Worm (Caenorhabditis elegans) whole organism, midembryonic: ENCODE measurements around the gene ugt-42.

Experiments used
- T22C8.4 ChIP-seq: fragments of 200-800 bp; sonication (Bioruptor generic); IDR thresholded peaks from 2 replicates; pipeline ENCODE4 v1.3.6; 2022; ENCODE audit warnings: missing genetic modification characterization, missing compliant biosample characterization
- cog-1 ChIP-seq: sonication (generic microtip); optimal IDR thresholded peaks from 2 replicates; lab custom pipeline; 2016; ENCODE audit warnings: missing genetic modification characterization, missing compliant biosample characterization
- flt-1 ChIP-seq: fragments of 200-800 bp; sonication (Bioruptor generic); IDR thresholded peaks from 2 replicates; pipeline ENCODE4 v1.3.6; 2022; ENCODE audit warnings: missing genetic modification characterization, missing compliant biosample characterization
- klf-2 ChIP-seq: fragments of 200-800 bp; sonication (Bioruptor generic); conservative IDR thresholded peaks from 2 replicates; pipeline ENCODE4 v1.3.6; 2022; ENCODE audit warnings: missing genetic modification reagents, missing genetic modification characterization, missing compliant biosample characterization
- med-1 ChIP-seq: sonication (generic microtip); optimal IDR thresholded peaks from 2 replicates; lab custom pipeline; 2017; ENCODE audit warnings: missing genetic modification characterization, mild to moderate bottlenecking, missing compliant biosample characterization, antibody characterized with exemption, missing genetic modification reagents; ENCODE audit not compliant: insufficient read depth
- ref-1 ChIP-seq: fragments of 200-800 bp; sonication (Bioruptor generic); conservative IDR thresholded peaks from 2 replicates; pipeline ENCODE4 v1.3.6; 2022; ENCODE audit warnings: missing genetic modification reagents, missing genetic modification characterization, missing compliant biosample characterization
- tab-1 ChIP-seq: fragments of 200-800 bp; sonication (Bioruptor generic); IDR thresholded peaks from 2 replicates; pipeline ENCODE4 v1.3.6; 2022; ENCODE audit warnings: missing genetic modification characterization, missing compliant biosample characterization
- ztf-23 ChIP-seq: fragments of 200-800 bp; sonication (Bioruptor generic); IDR thresholded peaks from 2 replicates; pipeline ENCODE4 v1.3.6; 2022; ENCODE audit warnings: missing genetic modification reagents, missing genetic modification characterization, missing compliant biosample characterization
- ztf-29 ChIP-seq: fragments of 200-800 bp; sonication (Bioruptor generic); IDR thresholded peaks from 2 replicates; pipeline ENCODE4 v1.3.6; 2022; ENCODE audit warnings: missing genetic modification reagents, missing genetic modification characterization, missing compliant biosample characterization

Gene ugt-42

DNA sequence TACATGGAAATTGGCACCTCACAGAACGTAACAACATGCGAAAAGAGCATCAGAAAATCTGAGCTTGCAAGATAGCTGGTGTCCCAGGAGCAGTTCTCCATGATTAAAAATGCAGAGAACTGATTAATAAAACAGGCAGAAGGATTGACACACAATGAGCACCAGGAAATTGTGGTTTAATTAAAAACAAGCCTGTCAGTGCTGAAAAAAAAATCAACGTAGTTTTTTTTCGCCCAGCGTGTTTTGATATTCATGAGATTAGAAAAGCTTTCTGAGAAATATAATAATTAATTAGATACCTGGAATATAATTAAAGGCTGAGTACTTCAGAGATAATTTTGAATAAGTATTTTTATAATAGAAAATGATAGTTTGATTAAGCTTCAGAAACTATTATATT is 10.7 kb downstream of the ugt-42 start, which contains the start of gene srh-246:
Gene srh-246, minus strand, starts transcription at position 101 of the 400 bp plus-strand sequence.
- TF ChIP-seq klf-2 (GFP tag; lab: Robert Waterston, UW) (no peak), cog-1 (tag; lab: Kevin White, UChicago) (no peak), flt-1 (GFP tag; lab: Robert Waterston, UW) (no peak), T22C8.4 (no peak), ztf-29 (GFP tag; lab: Robert Waterston, UW) (no peak), tab-1 (GFP tag; lab: Robert Waterston, UW) (no peak), ztf-23 (no peak), ref-1 (GFP tag; lab: Robert Waterston, UW) (no peak)

DNA sequence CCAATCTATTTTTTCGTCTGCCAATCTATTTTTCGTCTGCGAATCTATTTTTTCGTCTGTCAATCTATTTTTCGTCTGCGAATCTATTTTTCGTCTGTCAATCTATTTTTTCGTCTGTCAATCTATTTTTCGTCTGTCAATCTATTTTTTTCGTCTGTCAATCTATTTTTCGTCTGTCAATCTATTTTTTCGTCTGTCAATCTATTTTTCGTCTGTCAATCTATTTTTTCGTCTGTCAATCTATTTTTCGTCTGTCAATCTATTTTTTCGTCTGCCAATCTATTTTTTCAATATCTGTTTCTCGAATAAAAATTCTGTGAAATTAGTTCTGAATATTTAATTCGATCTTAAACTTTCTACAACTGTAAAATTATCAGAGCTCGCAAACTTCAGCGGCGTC is 11.2 kb downstream of the ugt-42 start:
- TF ChIP-seq flt-1 (GFP tag; lab: Robert Waterston, UW) (peak; percentile 68; the same call in 1 of the 2 replicates), klf-2 (GFP tag; lab: Robert Waterston, UW) (peak; percentile 59; the same call in 1 of the 2 replicates)

DNA sequence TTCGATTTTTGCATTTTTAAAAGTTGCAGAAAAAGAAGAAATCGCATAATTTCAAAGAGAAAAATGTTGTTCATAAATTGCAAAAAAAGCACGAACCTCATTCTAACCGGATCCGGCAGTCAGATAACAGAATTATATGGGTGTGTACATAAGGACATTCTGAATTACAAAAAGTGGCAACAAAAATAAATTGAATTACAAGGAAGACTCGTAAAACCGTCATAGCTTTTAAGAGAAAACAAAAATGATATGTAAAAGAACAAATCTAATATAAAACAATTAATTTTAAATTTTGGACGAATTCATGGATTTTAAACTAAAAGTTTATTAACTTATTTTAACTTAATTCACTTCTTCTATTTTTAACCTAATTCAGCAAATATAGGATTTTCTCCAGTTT is 13.2 kb downstream of the ugt-42 start, which contains the start of gene F31F4.17:
Gene F31F4.17, minus strand, starts transcription at position 101 of the 400 bp plus-strand sequence.
- TF ChIP-seq ref-1 (GFP tag; lab: Robert Waterston, UW) = no peak
- no peak for TF ChIP-seq klf-2 (GFP tag; lab: Robert Waterston, UW)
- no peak for TF ChIP-seq ztf-23
- no peak for TF ChIP-seq med-1 (GFP tag; lab: Kevin White, UChicago)
- no peak for TF ChIP-seq tab-1 (GFP tag; lab: Robert Waterston, UW)
- TF ChIP-seq flt-1 (GFP tag; lab: Robert Waterston, UW) = no peak
- no peak for TF ChIP-seq T22C8.4
- no peak for TF ChIP-seq cog-1 (tag; lab: Kevin White, UChicago)
- no peak for TF ChIP-seq ztf-29 (GFP tag; lab: Robert Waterston, UW)

DNA sequence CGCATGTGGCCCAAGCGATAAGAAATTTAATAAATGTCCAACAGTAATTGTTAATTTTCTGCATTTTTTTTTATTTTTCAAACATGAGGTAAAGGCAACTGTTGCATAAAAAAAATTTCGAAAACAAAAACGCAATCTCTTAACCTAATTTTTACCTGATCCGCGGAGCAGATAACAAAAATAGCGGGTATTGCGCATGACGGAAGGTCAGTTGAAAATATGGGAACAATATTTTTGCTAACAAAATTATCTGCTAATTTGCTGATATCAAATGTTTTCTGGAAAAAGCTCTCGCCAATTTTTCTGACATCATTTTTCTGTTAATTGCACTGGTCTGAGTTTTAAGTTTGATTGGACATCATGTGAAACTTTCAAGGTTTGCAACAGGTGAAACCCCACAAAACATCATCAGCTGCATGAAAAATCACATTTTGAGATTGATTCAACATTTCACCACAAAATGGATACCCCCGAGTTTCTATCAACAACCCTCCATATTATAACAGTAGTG is 17.4 kb downstream of the ugt-42 start, which contains the start of the genes F31F4.11 and srh-266:
Gene F31F4.11, minus strand, starts transcription at position 101 of the 511 bp plus-strand sequence.
Gene srh-266, plus strand, starts transcription at position 461 of the 511 bp plus-strand sequence.
- TF ChIP-seq ref-1 (GFP tag; lab: Robert Waterston, UW) = no peak

DNA sequence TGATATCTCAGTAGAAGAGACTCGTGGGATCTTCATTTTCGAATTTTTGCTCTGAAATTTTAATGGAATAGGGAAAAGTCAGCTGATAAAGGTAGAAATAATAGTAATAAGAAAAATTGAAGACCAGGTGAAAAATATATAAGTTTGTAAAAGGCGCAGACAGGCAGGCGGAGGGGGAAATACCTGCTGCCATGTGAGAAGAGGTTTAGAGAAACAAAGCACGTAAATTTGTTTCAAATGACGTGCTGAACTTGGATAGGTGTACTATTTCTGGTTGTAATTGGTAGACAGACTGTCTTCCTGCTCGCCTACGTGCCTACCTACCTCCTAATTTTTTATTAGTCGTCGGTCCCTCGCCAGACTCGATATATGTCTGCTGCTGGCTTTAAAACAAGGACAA is 20.5 kb downstream of the ugt-42 start, which contains the start of gene nhr-180:
Gene nhr-180, minus strand, starts transcription at position 52 of the 400 bp plus-strand sequence.
- TF ChIP-seq ztf-23 = no peak
- TF ChIP-seq cog-1 (tag; lab: Kevin White, UChicago) = no peak
- TF ChIP-seq T22C8.4 = no peak
- no peak for TF ChIP-seq flt-1 (GFP tag; lab: Robert Waterston, UW)
- TF ChIP-seq ztf-29 (GFP tag; lab: Robert Waterston, UW) = no peak
- TF ChIP-seq med-1 (GFP tag; lab: Kevin White, UChicago) = no peak
- TF ChIP-seq klf-2 (GFP tag; lab: Robert Waterston, UW) = no peak
- no peak for TF ChIP-seq tab-1 (GFP tag; lab: Robert Waterston, UW)
- TF ChIP-seq ref-1 (GFP tag; lab: Robert Waterston, UW) = no peak

DNA sequence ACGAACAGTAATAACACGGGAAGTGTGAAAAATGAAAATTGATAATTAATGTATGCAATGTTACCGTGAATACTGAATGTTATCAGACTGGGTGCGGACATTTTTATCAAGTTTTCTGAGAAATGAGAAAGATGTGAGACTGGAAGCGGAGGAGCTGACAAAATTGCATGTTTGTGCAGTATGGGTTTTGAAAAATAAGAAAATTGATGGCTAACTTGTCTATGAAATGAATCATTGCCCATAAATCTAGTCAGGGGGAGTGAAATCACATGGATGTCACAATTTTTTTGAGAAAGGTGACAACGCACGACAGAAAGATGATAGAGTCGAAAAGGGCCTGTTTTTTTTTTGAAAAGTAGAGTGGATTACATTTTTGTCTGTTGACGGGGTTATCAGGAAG is 24.4 kb downstream of the ugt-42 start, which contains the start of gene sru-24:
Gene sru-24, minus strand, starts transcription at position 101 of the 400 bp plus-strand sequence.
- TF ChIP-seq ztf-29 (GFP tag; lab: Robert Waterston, UW) = no peak

DNA sequence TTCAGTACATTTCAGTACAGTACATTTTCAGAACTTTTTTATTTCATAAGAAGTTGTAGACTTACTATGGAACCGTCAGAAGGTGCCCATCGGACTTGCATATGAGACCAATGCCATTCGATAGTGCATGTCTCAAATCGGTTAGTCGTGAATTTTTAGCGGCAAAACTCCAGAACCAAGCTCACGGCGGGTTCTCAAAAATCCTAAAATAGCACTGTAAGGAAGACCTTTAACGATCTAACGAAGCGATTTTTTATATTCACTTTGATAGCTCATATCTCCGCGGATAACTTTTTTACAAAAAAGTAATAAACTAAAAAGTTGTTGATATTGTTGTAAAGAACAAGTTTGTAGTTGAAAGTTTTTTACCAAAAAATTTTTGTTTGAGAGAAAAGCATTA is 27.2 kb downstream of the ugt-42 start, which contains the start of gene sru-25:
Gene sru-25, minus strand, starts transcription at position 101 of the 400 bp plus-strand sequence.
- TF ChIP-seq tab-1 (GFP tag; lab: Robert Waterston, UW) = no peak
- no peak for TF ChIP-seq ref-1 (GFP tag; lab: Robert Waterston, UW)
- TF ChIP-seq cog-1 (tag; lab: Kevin White, UChicago) = no peak
- TF ChIP-seq ztf-23 = no peak
- no peak for TF ChIP-seq ztf-29 (GFP tag; lab: Robert Waterston, UW)

DNA sequence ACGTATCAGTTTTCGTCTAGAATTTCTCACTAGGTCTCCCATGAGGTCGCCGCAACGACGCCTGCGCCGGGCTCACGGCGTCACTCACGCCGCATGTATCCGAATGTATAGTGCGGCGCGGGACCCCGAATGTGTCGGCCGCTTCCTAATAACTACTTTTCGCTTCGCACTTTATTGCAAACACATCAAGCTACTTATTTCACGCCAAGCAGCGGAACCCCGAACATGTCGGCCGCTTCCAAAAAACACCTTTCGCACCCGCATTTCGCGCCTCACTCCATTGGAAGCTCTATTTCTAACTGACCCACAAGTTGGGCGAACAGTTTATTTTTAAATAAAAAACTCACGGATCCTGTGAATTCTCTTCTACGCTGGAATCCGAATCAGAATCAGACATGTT is 29.1 kb downstream of the ugt-42 start:
- TF ChIP-seq ztf-23 (no peak), klf-2 (GFP tag; lab: Robert Waterston, UW) (no peak), tab-1 (GFP tag; lab: Robert Waterston, UW) (no peak), med-1 (GFP tag; lab: Kevin White, UChicago) (no peak), ref-1 (GFP tag; lab: Robert Waterston, UW) (no peak), flt-1 (GFP tag; lab: Robert Waterston, UW) (no peak), T22C8.4 (no peak), cog-1 (tag; lab: Kevin White, UChicago) (no peak), ztf-29 (GFP tag; lab: Robert Waterston, UW) (no peak)

DNA sequence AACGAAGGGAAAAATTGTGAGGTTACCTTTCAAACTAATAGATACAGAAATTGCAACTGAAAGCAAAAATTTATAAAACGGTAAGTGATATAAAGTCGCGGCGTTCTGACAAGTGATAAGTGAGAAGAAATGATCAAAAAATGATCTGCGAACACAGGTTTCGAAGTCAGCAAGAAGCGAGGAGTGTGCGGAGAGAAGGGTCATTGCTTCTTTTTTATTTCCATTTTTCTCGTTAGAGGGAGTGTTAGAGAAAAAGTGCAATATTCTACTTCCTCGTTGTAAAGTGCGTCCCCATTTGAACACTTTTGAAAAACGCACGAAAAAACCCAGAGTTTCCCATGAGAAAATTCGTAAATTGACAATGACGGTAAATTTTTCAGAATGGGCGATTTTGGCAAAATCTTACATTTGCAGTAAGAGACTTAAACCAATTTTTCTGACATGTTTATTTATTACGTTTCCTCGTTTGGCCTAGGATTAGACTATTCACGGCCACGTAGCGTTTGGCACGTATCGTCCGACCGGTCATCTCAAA is 29.6 kb downstream of the ugt-42 start, which contains the start of the genes fbxa-72 and srx-21:
Gene fbxa-72, minus strand, starts transcription at position 204 of the 535 bp plus-strand sequence.
Gene srx-21, plus strand, starts transcription at position 485 of the 535 bp plus-strand sequence.
- TF ChIP-seq cog-1 (tag; lab: Kevin White, UChicago) = no peak

DNA sequence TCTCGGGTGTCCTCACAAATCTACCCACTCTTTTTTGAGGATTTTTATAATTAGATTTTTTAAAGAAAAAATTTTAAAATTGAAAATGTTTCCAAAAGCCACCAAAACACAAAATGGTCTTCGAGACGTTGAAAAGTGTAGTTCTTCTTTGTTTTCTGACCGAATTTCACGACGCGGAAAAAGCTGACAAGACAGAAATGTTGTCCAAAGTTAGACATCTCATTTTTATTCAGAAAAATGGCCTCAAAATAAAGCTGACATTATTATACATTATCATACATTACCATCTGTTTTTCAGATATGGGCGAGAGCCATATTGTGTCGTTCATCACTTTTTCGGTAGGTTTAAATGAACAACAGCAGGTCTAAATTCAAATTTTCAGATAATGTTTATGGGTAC is 32.7 kb downstream of the ugt-42 start, which contains the start of gene srx-22:
Gene srx-22, plus strand, starts transcription at position 301 of the 400 bp plus-strand sequence.
- TF ChIP-seq cog-1 (tag; lab: Kevin White, UChicago) (no peak), med-1 (GFP tag; lab: Kevin White, UChicago) (no peak), T22C8.4 (no peak), ref-1 (GFP tag; lab: Robert Waterston, UW) (no peak), flt-1 (GFP tag; lab: Robert Waterston, UW) (no peak), ztf-23 (no peak), tab-1 (GFP tag; lab: Robert Waterston, UW) (no peak), ztf-29 (GFP tag; lab: Robert Waterston, UW) (no peak), klf-2 (GFP tag; lab: Robert Waterston, UW) (no peak)
